Worm (Caenorhabditis elegans): Measurements from ENCODE around the gene fbxb-57.

DNA sequence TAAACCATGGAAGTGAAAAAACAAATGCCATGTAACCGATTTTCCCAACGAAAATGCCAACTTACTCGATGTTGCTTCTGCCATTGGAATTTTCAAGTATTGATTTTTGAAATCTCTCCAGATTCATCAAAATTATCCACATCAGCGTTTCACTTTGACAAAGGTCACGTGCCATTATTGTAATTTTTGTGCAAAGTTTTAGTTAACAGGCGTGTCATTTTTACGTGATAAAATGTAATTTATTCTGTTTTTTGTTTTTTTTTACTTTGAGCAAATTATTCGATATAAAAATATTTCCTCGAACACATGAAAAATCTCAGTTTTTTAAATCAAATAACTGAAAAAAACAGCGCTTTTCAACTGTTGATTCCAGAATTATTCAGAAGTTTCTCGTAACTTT lies 26.2 kb upstream of the fbxb-57 start, which contains the start of gene F21D9.2:
- TF ChIP-seq elt-2 (tag; optimal IDR thresholded peaks at IDR 0.05) (no peak), lir-3 (tag; optimal IDR thresholded peaks at IDR 0.05; ENCODE audit: poor library complexity) (no peak), nhr-237 (tag; optimal IDR thresholded peaks at IDR 0.05) (no peak), unc-62 (GFP tag; optimal IDR thresholded peaks at IDR 0.05) (no peak)
